Fruit fly (Drosophila melanogaster) whole organism, embryonic: Measurements from ENCODE around the gene CG14105.
A peak's percentile ranks its signal among the peaks of the same experiment; 100 is the strongest.

Source experiments
- Abd-B ChIP-seq: fragments of 200-800 bp; sonication (Bioruptor generic); optimal IDR thresholded peaks from 2 replicates; lab custom pipeline; 2018; ENCODE audit warnings: missing biosample characterization, mild to moderate bottlenecking, missing genetic modification characterization, moderate library complexity
- Asciz ChIP-seq: fragments of 200-800 bp; sonication (Bioruptor generic); optimal IDR thresholded peaks from 2 replicates; lab custom pipeline; 2017; ENCODE audit warnings: missing biosample characterization, mild to moderate bottlenecking, missing genetic modification characterization, missing genetic modification reagents
- B-H1 ChIP-seq: fragments of 200-800 bp; sonication (Bioruptor generic); IDR thresholded peaks from 3 replicates; pipeline ENCODE4 v1.3.6; 2022; ENCODE audit warnings: missing biosample characterization, missing genetic modification characterization
- Blimp-1 ChIP-seq: fragments of 200-800 bp; sonication (Bioruptor generic); optimal IDR thresholded peaks from 3 replicates; lab custom pipeline; 2018; ENCODE audit warnings: missing biosample characterization, missing genetic modification characterization, mild to moderate bottlenecking, moderate library complexity, missing genetic modification reagents
- CG10959 ChIP-seq: fragments of 200-800 bp; sonication (Bioruptor generic); IDR thresholded peaks from 2 replicates; pipeline ENCODE4 v1.3.6; 2022; ENCODE audit warnings: missing biosample characterization, missing genetic modification characterization
- CG11504 ChIP-seq: fragments of 200-800 bp; sonication (Bioruptor generic); optimal IDR thresholded peaks from 3 replicates; lab custom pipeline; 2019; ENCODE audit warnings: missing biosample characterization, mild to moderate bottlenecking, missing genetic modification characterization, moderate library complexity
- CG11723 ChIP-seq: fragments of 200-800 bp; sonication (Bioruptor generic); optimal IDR thresholded peaks from 2 replicates; lab custom pipeline; 2017; ENCODE audit warnings: missing biosample characterization, mild to moderate bottlenecking, missing genetic modification characterization
- CG12236 ChIP-seq: fragments of 200-800 bp; sonication (Bioruptor generic); optimal IDR thresholded peaks from 2 replicates; lab custom pipeline; 2016; ENCODE audit warnings: missing biosample characterization, missing genetic modification characterization
- CG12744 ChIP-seq: fragments of 200-800 bp; sonication (Bioruptor generic); optimal IDR thresholded peaks from 2 replicates; lab custom pipeline; 2016; ENCODE audit warnings: missing biosample characterization, missing genetic modification characterization
- CG13775 ChIP-seq: fragments of 200-800 bp; sonication (Bioruptor generic); optimal IDR thresholded peaks from 3 replicates; lab custom pipeline; 2017; ENCODE audit warnings: missing biosample characterization, mild to moderate bottlenecking, missing genetic modification characterization
- CG14441 ChIP-seq: fragments of 200-800 bp; sonication (Bioruptor generic); IDR thresholded peaks from 2 replicates; pipeline ENCODE4 v1.3.6; 2022; ENCODE audit warnings: missing biosample characterization, missing genetic modification characterization
- CG14710 ChIP-seq: fragments of 200-800 bp; sonication (Bioruptor generic); optimal IDR thresholded peaks from 3 replicates; lab custom pipeline; 2019; ENCODE audit warnings: missing biosample characterization, mild to moderate bottlenecking, missing genetic modification characterization, moderate library complexity
- CG17361 ChIP-seq: fragments of 200-800 bp; sonication (Bioruptor generic); IDR thresholded peaks from 3 replicates; pipeline ENCODE4 v1.3.6; 2022; ENCODE audit warnings: missing biosample characterization, missing genetic modification characterization
- CG17829 ChIP-seq: fragments of 200-800 bp; optimal IDR thresholded peaks from 2 replicates; lab custom pipeline; 2019; ENCODE audit warnings: missing biosample characterization, mild to moderate bottlenecking, missing genetic modification characterization, moderate library complexity
- CG18262 ChIP-seq: fragments of 200-800 bp; optimal IDR thresholded peaks from 3 replicates; lab custom pipeline; 2019; ENCODE audit warnings: missing biosample characterization, mild to moderate bottlenecking, missing genetic modification characterization, moderate library complexity
- CG18599 ChIP-seq: fragments of 200-800 bp; sonication (Bioruptor generic); optimal IDR thresholded peaks from 3 replicates; lab custom pipeline; 2017; ENCODE audit warnings: missing biosample characterization, missing genetic modification characterization, mild to moderate bottlenecking, moderate library complexity, missing genetic modification reagents
- CG31441 ChIP-seq: fragments of 200-800 bp; sonication (Bioruptor generic); IDR thresholded peaks from 2 replicates; pipeline ENCODE4 v1.3.6; 2022; ENCODE audit warnings: missing biosample characterization, missing genetic modification characterization
- CG4404 ChIP-seq: fragments of 200-800 bp; sonication (Bioruptor generic); IDR thresholded peaks from 2 replicates; pipeline ENCODE4 v1.3.6; 2022; ENCODE audit warnings: missing biosample characterization, missing genetic modification characterization
- CG4820 ChIP-seq: fragments of 200-800 bp; sonication (Bioruptor generic); optimal IDR thresholded peaks from 3 replicates; lab custom pipeline; 2016; ENCODE audit warnings: missing biosample characterization, missing genetic modification characterization
- CG6654 ChIP-seq: fragments of 200-800 bp; sonication (Bioruptor generic); optimal IDR thresholded peaks from 2 replicates; lab custom pipeline; 2017; ENCODE audit warnings: missing biosample characterization, mild to moderate bottlenecking, missing genetic modification characterization
- CG6689 ChIP-seq: fragments of 200-800 bp; sonication (Bioruptor generic); IDR thresholded peaks from 2 replicates; pipeline ENCODE4 v1.3.6; 2022; ENCODE audit warnings: missing biosample characterization, missing genetic modification characterization
- CG7271 ChIP-seq: fragments of 200-800 bp; sonication (Bioruptor generic); optimal IDR thresholded peaks from 2 replicates; lab custom pipeline; 2018; ENCODE audit warnings: missing biosample characterization, mild to moderate bottlenecking, missing genetic modification characterization, moderate library complexity
- CG8924 ChIP-seq: fragments of 200-800 bp; optimal IDR thresholded peaks from 3 replicates; lab custom pipeline; 2019; ENCODE audit warnings: missing biosample characterization, mild to moderate bottlenecking, missing genetic modification characterization, moderate library complexity
- NFAT ChIP-seq: fragments of 200-800 bp; sonication (Bioruptor generic); IDR thresholded peaks from 2 replicates; pipeline ENCODE4 v1.3.6; 2022; ENCODE audit warnings: missing biosample characterization, missing genetic modification characterization
- Nf-YB ChIP-seq: fragments of 200-800 bp; sonication (Bioruptor generic); optimal IDR thresholded peaks from 3 replicates; lab custom pipeline; 2019; ENCODE audit warnings: missing biosample characterization, mild to moderate bottlenecking, missing genetic modification characterization, moderate library complexity
- Sox100B ChIP-seq: fragments of 200-800 bp; sonication (Bioruptor generic); optimal IDR thresholded peaks from 3 replicates; lab custom pipeline; 2018; ENCODE audit warnings: missing biosample characterization, mild to moderate bottlenecking, missing genetic modification characterization
- Ssrp ChIP-seq: fragments of 200-800 bp; sonication (Bioruptor generic); optimal IDR thresholded peaks from 2 replicates; lab custom pipeline; 2018; ENCODE audit warnings: missing biosample characterization, mild to moderate bottlenecking, missing genetic modification characterization, moderate library complexity
- ap ChIP-seq: fragments of 200-800 bp; sonication (Bioruptor generic); IDR thresholded peaks from 2 replicates; pipeline ENCODE4 v1.3.6; 2022; ENCODE audit warnings: missing biosample characterization, missing genetic modification characterization
- cad ChIP-seq: fragments of >200 bp; optimal IDR thresholded peaks from 2 replicates; lab custom pipeline; 2017; ENCODE audit warnings: missing biosample characterization, missing genetic modification characterization
- cg ChIP-seq: fragments of 200-800 bp; sonication (Bioruptor generic); optimal IDR thresholded peaks from 3 replicates; lab custom pipeline; 2019; ENCODE audit warnings: missing biosample characterization, mild to moderate bottlenecking, missing genetic modification characterization, moderate library complexity
- chinmo ChIP-seq: fragments of 200-800 bp; sonication (Bioruptor generic); IDR thresholded peaks from 4 replicates; pipeline ENCODE4 v1.3.6; 2022; ENCODE audit warnings: missing biosample characterization, missing genetic modification characterization; ENCODE audit not compliant: partially characterized antibody
- chm ChIP-seq: fragments of 200-800 bp; sonication (Bioruptor generic); IDR thresholded peaks from 2 replicates; pipeline ENCODE4 v1.3.6; 2022; ENCODE audit warnings: missing biosample characterization, missing genetic modification characterization
- chn ChIP-seq: fragments of 200-800 bp; sonication (Bioruptor generic); optimal IDR thresholded peaks from 2 replicates; lab custom pipeline; 2016; ENCODE audit warnings: missing biosample characterization, missing genetic modification characterization
- dati ChIP-seq: fragments of 200-800 bp; sonication (Bioruptor generic); IDR thresholded peaks from 2 replicates; pipeline ENCODE4 v1.3.6; 2022; ENCODE audit warnings: missing biosample characterization, missing genetic modification characterization
- dimm ChIP-seq: fragments of 200-800 bp; sonication (Bioruptor generic); IDR thresholded peaks from 2 replicates; pipeline ENCODE4 v1.3.6; 2022; ENCODE audit warnings: missing biosample characterization, missing genetic modification characterization
- eve ChIP-seq, 2 experiments: fragments of >200 bp; optimal IDR thresholded peaks; 2 replicates each; lab custom pipeline; 2017; ENCODE audit warnings: missing biosample characterization in 2 of 2, missing genetic modification characterization in 2 of 2
- fu2 ChIP-seq: fragments of 200-800 bp; sonication (Bioruptor generic); optimal IDR thresholded peaks from 2 replicates; lab custom pipeline; 2016; ENCODE audit warnings: missing biosample characterization, missing genetic modification characterization
- gce ChIP-seq: fragments of 200-800 bp; sonication (Bioruptor generic); IDR thresholded peaks from 3 replicates; pipeline ENCODE4 v1.3.6; 2022; ENCODE audit warnings: missing biosample characterization, missing genetic modification characterization
- gsb-n ChIP-seq: fragments of 200-800 bp; sonication (Bioruptor generic); optimal IDR thresholded peaks from 3 replicates; lab custom pipeline; 2018; ENCODE audit warnings: missing biosample characterization, mild to moderate bottlenecking, missing genetic modification characterization
- gt ChIP-seq: fragments of 200-800 bp; sonication (Bioruptor generic); IDR thresholded peaks from 2 replicates; pipeline ENCODE4 v1.3.6; 2022; ENCODE audit warnings: missing biosample characterization, missing genetic modification characterization
- ind ChIP-seq: fragments of 200-800 bp; sonication (Bioruptor generic); optimal IDR thresholded peaks from 3 replicates; lab custom pipeline; 2016; ENCODE audit warnings: missing biosample characterization, missing genetic modification characterization
- lola ChIP-seq, 3 experiments: fragments of >200 bp in 2 of 3; fragments of 200-800 bp in 1 of 3; sonication (Bioruptor generic) in 1 of 3; optimal IDR thresholded peaks; 2 replicates each; lab custom pipeline; 2017 to 2019; ENCODE audit warnings: missing biosample characterization in 3 of 3, missing genetic modification characterization in 3 of 3, mild to moderate bottlenecking in 1 of 3, moderate library complexity in 1 of 3
- maf-S ChIP-seq: fragments of 200-800 bp; sonication (Bioruptor generic); optimal IDR thresholded peaks from 2 replicates; lab custom pipeline; 2016; ENCODE audit warnings: missing biosample characterization, missing genetic modification characterization
- phol ChIP-seq: fragments of 200-800 bp; sonication (Bioruptor generic); optimal IDR thresholded peaks from 3 replicates; lab custom pipeline; 2018; ENCODE audit warnings: missing biosample characterization, mild to moderate bottlenecking, missing genetic modification characterization, moderate library complexity
- pum ChIP-seq: fragments of 200-800 bp; sonication (Bioruptor generic); optimal IDR thresholded peaks from 2 replicates; lab custom pipeline; 2016; ENCODE audit warnings: missing biosample characterization, missing genetic modification characterization
- rib ChIP-seq: fragments of 200-800 bp; sonication (Bioruptor generic); IDR thresholded peaks from 2 replicates; pipeline ENCODE4 v1.3.6; 2022; ENCODE audit warnings: missing biosample characterization, missing genetic modification characterization
- vvl ChIP-seq: fragments of 200-800 bp; sonication (Bioruptor generic); IDR thresholded peaks from 2 replicates; pipeline ENCODE4 v1.3.6; 2022; ENCODE audit warnings: missing biosample characterization, missing genetic modification characterization

CG14105 gene

DNA sequence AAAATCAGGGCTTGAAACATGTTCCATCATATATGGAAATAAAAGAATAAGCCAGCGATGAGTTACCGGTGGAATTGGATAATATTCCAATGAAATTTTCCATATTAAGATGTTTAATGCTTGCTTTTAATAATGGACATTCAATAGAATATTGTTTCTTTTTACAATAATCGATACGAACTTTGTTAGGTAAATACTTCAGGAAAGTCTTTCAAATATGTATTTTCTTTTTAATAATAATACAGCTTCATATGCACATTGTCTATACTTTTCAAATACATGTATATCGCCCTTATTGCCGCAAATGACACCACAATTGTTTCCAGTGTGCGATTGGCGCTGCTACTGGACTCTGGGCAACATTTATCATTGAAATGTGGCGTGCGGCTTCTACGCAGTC, 19.6 kb downstream of the CG14105 start (continued):
- TF ChIP-seq ind (GFP tag; lab: Kevin White, UChicago) (no peak), CG17829 (tag; lab: Kevin White, UChicago) (peak; percentile 11), pum (GFP tag; lab: Kevin White, UChicago) (no peak), phol (tag; lab: Kevin White, UChicago) (peak; percentile 18)

DNA sequence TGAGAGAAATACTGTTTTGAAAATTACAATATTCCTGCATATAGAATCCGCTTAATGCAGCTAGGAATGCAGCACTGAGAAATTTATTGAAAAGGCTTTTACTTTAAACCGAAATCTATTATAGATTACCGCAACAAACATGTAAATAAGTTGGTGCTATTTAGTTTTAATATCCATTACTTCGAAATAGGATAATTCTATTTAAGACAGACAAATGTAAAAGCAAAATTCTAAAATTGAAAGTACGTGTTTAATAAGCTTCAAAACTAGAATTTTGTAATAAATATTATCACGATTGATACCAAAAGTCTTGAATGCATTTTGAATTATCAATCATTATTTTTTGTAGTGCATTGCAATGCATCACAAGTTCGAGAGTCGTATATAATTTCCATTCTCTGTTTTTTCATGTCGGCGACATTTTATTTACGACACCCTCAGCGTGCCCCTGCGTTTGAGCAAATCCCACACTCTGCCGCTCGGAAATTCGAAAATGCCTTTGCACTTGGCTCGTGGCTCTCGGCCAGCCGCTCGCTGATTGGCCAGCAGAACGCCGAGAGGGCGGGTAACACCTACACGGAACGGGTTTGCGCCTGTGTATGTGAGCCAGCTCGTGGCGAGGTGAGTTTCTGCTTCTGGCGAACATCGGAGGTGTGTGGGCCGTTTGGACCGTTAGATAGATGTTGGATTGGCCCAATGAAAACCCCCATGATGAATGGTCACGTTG, 23.2 kb downstream of the CG14105 start:
- TF ChIP-seq chn (GFP tag; lab: Kevin White, UChicago) = peak; percentile 2
- TF ChIP-seq CG6654 (GFP tag; lab: Kevin White, UChicago) = peak; percentile 25
- no peak for TF ChIP-seq dati (GFP tag; lab: Robert Waterston, UW)
- TF ChIP-seq cg (GFP tag; lab: Kevin White, UChicago) = peak; percentile 81
- peak; percentile 63 for TF ChIP-seq CG11504
- peak; percentile 6 for TF ChIP-seq Abd-B (GFP tag; lab: Kevin White, UChicago)
- TF ChIP-seq eve (GFP tag; optimal IDR thresholded peaks at IDR 0.05; lab: Kevin White, UChicago) = no peak
- peak; percentile 32; the same call in 1 of the 2 replicates for TF ChIP-seq rib (GFP tag; lab: Robert Waterston, UW)
- peak; percentile 6 for TF ChIP-seq gsb-n (tag; lab: Kevin White, UChicago)
- peak; percentile 49 for TF ChIP-seq Sox100B (GFP tag; lab: Kevin White, UChicago)
- TF ChIP-seq lola (GFP tag; optimal IDR thresholded peaks at IDR 0.05; lab: Kevin White, UChicago) = peak in 1 of 3 experiments; percentile 77
- peak; percentile 76 for TF ChIP-seq CG14710 (tag; lab: Kevin White, UChicago)
- peak; percentile 3 for TF ChIP-seq Asciz (GFP tag; lab: Kevin White, UChicago)
- TF ChIP-seq Ssrp = peak; percentile 19
- no peak for TF ChIP-seq dimm (GFP tag; lab: Robert Waterston, UW)
- TF ChIP-seq CG14441 (GFP tag; lab: Robert Waterston, UW) = no peak
- peak; percentile 42 for TF ChIP-seq CG13775
- peak; percentile 57 for TF ChIP-seq cad
- peak; percentile 48 for TF ChIP-seq CG6689
- no peak for TF ChIP-seq gce
- peak; percentile 98 for TF ChIP-seq Nf-YB (GFP tag; lab: Kevin White, UChicago)
- peak; percentile 84 for TF ChIP-seq CG18262 (tag; lab: Kevin White, UChicago)
- TF ChIP-seq chm (GFP tag; lab: Robert Waterston, UW) = no peak
- no peak for TF ChIP-seq maf-S (GFP tag; lab: Kevin White, UChicago)
- 0 out of 2 replicates have a peak, but pooled peaks have one; percentile 41 for TF ChIP-seq CG10959 (GFP tag; lab: Robert Waterston, UW)
- no peak for TF ChIP-seq B-H1 (GFP tag; lab: Robert Waterston, UW)
- TF ChIP-seq chinmo (GFP tag; lab: Robert Waterston, UW) = peak; percentile 49; the same call in 1 of the 4 replicates
- peak; percentile 85 for TF ChIP-seq CG17361 (GFP tag; lab: Robert Waterston, UW)
- TF ChIP-seq gt (GFP tag; lab: Robert Waterston, UW) = no peak
- TF ChIP-seq fu2 (GFP tag; lab: Kevin White, UChicago) = no peak
- peak; percentile 36 for TF ChIP-seq Blimp-1 (GFP tag; lab: Kevin White, UChicago)
- no peak for TF ChIP-seq ap (GFP tag; lab: Robert Waterston, UW)
- TF ChIP-seq CG18599 = no peak
- TF ChIP-seq CG8924 (tag; lab: Kevin White, UChicago) = peak; percentile 34
- peak; percentile 46 for TF ChIP-seq CG4404 (GFP tag; lab: Robert Waterston, UW)
- no peak for TF ChIP-seq CG7271 (tag; lab: Kevin White, UChicago)
- no peak for TF ChIP-seq CG11723 (GFP tag; lab: Kevin White, UChicago)
- TF ChIP-seq CG12744 = no peak
- TF ChIP-seq CG17829 (tag; lab: Kevin White, UChicago) = peak; percentile 35
- 0 out of 2 replicates have a peak, but pooled peaks have one; percentile 23 for TF ChIP-seq vvl
- peak; percentile 32 for TF ChIP-seq CG4820 (GFP tag; lab: Kevin White, UChicago)
- TF ChIP-seq NFAT (GFP tag; lab: Robert Waterston, UW) = no peak
- peak; percentile 60; the same call in 1 of the 2 replicates for TF ChIP-seq CG31441 (GFP tag; lab: Robert Waterston, UW)
- no peak for TF ChIP-seq CG12236 (GFP tag; lab: Kevin White, UChicago)
